Fruit fly (Drosophila melanogaster): ENCODE data around the gene GstD9.

DNA sequence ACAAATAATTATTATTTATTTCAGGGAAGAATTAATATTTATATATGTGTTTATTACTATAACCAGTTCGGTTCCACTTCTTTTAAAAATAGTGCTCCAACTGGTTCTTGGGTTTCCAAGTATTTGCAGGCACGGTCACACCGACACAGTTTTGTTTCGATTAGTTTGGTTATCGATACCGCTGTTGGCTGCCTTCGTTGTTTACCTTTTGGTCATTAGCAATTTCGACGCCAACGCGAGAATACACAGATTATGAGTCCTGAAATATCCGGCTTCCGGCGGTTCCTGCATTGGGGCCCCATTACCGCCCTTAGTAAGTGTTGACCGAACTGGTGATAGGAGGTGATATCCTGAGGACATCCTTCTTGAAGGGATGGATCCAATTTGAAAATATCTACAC, 40.8 kb upstream of the GstD9 start, which contains the start of gene CG5196:
- no peak for TF ChIP-seq CG9139 (GFP tag; optimal IDR thresholded peaks at IDR 0.05)
- no peak for TF ChIP-seq Ets21C (GFP tag; optimal IDR thresholded peaks at IDR 0.05)
- no peak for TF ChIP-seq fd59A (GFP tag; optimal IDR thresholded peaks at IDR 0.05)
- TF ChIP-seq Blimp-1 (GFP tag; optimal IDR thresholded peaks at IDR 0.05): no peak
- TF ChIP-seq CG11902 (GFP tag; optimal IDR thresholded peaks at IDR 0.05): no peak
- no peak for TF ChIP-seq Lpt (GFP tag; optimal IDR thresholded peaks at IDR 0.05)
- no peak for TF ChIP-seq CG8319 (GFP tag; optimal IDR thresholded peaks at IDR 0.05)
- TF ChIP-seq Eip93F (GFP tag; optimal IDR thresholded peaks at IDR 0.05): no peak

Measured in whole organism, prepupa.